Worm (Caenorhabditis elegans) whole organism, late embryonic: ENCODE data around the gene T26A8.4.

Experiments used
- C08G9.2 ChIP-seq: sonication (generic microtip); optimal IDR thresholded peaks from 2 replicates; lab custom pipeline; 2016; ENCODE audit warnings: mild to moderate bottlenecking, missing genetic modification characterization, moderate library complexity, missing compliant biosample characterization
- C38D4.7 ChIP-seq: fragments of 200-800 bp; sonication (Bioruptor generic); optimal IDR thresholded peaks from 2 replicates; lab custom pipeline; 2018; ENCODE audit warnings: mild to moderate bottlenecking, missing genetic modification characterization, moderate library complexity, missing compliant biosample characterization
- F13H6.1 ChIP-seq: sonication (generic microtip); optimal IDR thresholded peaks from 2 replicates; lab custom pipeline; 2016; ENCODE audit warnings: missing genetic modification characterization, missing compliant biosample characterization
- K02D7.2 ChIP-seq: sonication (generic microtip); optimal IDR thresholded peaks from 2 replicates; lab custom pipeline; 2017; ENCODE audit warnings: mild to moderate bottlenecking, missing genetic modification characterization, missing compliant biosample characterization
- ahr-1 ChIP-seq: sonication (generic microtip); optimal IDR thresholded peaks from 2 replicates; lab custom pipeline; 2016; ENCODE audit warnings: missing genetic modification characterization, missing compliant biosample characterization
- ama-1 ChIP-seq: fragments of 150-350 bp; optimal IDR thresholded peaks from 2 replicates; lab custom pipeline; 2014
- ceh-2 ChIP-seq: sonication (generic microtip); optimal IDR thresholded peaks from 2 replicates; lab custom pipeline; 2016; ENCODE audit warnings: missing genotype, missing genetic modification characterization, missing compliant biosample characterization
- ceh-24 ChIP-seq: sonication (generic microtip); optimal IDR thresholded peaks from 2 replicates; lab custom pipeline; 2016; ENCODE audit warnings: mild to moderate bottlenecking, missing genetic modification characterization, missing compliant biosample characterization
- ceh-30 ChIP-seq: fragments of 150-350 bp; optimal IDR thresholded peaks from 2 replicates; lab custom pipeline; 2014; ENCODE audit warnings: missing biosample characterization, missing genetic modification characterization
- ceh-31 ChIP-seq: sonication (generic microtip); optimal IDR thresholded peaks from 2 replicates; lab custom pipeline; 2016; ENCODE audit warnings: missing genetic modification characterization, missing compliant biosample characterization
- dve-1 ChIP-seq: sonication (generic microtip); optimal IDR thresholded peaks from 2 replicates; lab custom pipeline; 2017; ENCODE audit warnings: antibody characterized with exemption, mild to moderate bottlenecking, missing genetic modification characterization, missing compliant biosample characterization
- elt-2 ChIP-seq: sonication (generic microtip); optimal IDR thresholded peaks from 2 replicates; lab custom pipeline; 2016; ENCODE audit warnings: missing genetic modification reagents, missing genetic modification characterization, missing compliant biosample characterization
- elt-4 ChIP-seq: sonication (generic microtip); optimal IDR thresholded peaks from 2 replicates; lab custom pipeline; 2016; ENCODE audit warnings: missing genetic modification characterization, missing compliant biosample characterization
- ets-4 ChIP-seq: sonication (generic microtip); optimal IDR thresholded peaks from 2 replicates; lab custom pipeline; 2016; ENCODE audit warnings: missing genetic modification characterization, missing compliant biosample characterization
- eyg-1 ChIP-seq: sonication (generic microtip); optimal IDR thresholded peaks from 2 replicates; lab custom pipeline; 2016; ENCODE audit warnings: missing genotype, missing genetic modification characterization, missing compliant biosample characterization
- fkh-6 ChIP-seq: sonication (generic microtip); optimal IDR thresholded peaks from 2 replicates; lab custom pipeline; 2016; ENCODE audit warnings: missing genetic modification characterization, missing compliant biosample characterization
- gmeb-2 ChIP-seq: sonication (generic microtip); optimal IDR thresholded peaks from 2 replicates; lab custom pipeline; 2016; ENCODE audit warnings: missing genetic modification characterization, inconsistent platforms, missing compliant biosample characterization
- hlh-15 ChIP-seq: sonication (generic microtip); optimal IDR thresholded peaks from 2 replicates; lab custom pipeline; 2016; ENCODE audit warnings: missing genetic modification characterization, missing compliant biosample characterization
- lim-6 ChIP-seq: sonication (generic microtip); optimal IDR thresholded peaks from 2 replicates; lab custom pipeline; 2016; ENCODE audit warnings: missing genetic modification characterization, missing compliant biosample characterization
- lin-11 ChIP-seq: fragments of 200-800 bp; sonication (Bioruptor generic); optimal IDR thresholded peaks from 2 replicates; lab custom pipeline; 2018; ENCODE audit warnings: mild to moderate bottlenecking, missing genetic modification characterization, missing compliant biosample characterization
- nhr-11 ChIP-seq: fragments of 150-350 bp; optimal IDR thresholded peaks from 2 replicates; lab custom pipeline; 2014; ENCODE audit warnings: missing biosample characterization, missing genetic modification characterization
- nhr-232 ChIP-seq: sonication (generic microtip); optimal IDR thresholded peaks from 2 replicates; lab custom pipeline; 2016; ENCODE audit warnings: missing genetic modification characterization, missing compliant biosample characterization
- npax-4 ChIP-seq: sonication (generic microtip); optimal IDR thresholded peaks from 2 replicates; lab custom pipeline; 2016; ENCODE audit warnings: missing genetic modification characterization, missing compliant biosample characterization
- pat-9 ChIP-seq: fragments of 200-800 bp; sonication (Bioruptor generic); optimal IDR thresholded peaks from 2 replicates; lab custom pipeline; 2018; ENCODE audit warnings: mild to moderate bottlenecking, missing genetic modification characterization, moderate library complexity, missing compliant biosample characterization
- pax-1 ChIP-seq: fragments of 150-350 bp; optimal IDR thresholded peaks from 2 replicates; lab custom pipeline; 2014; ENCODE audit warnings: missing biosample characterization, missing genetic modification characterization
- pha-2 ChIP-seq: sonication (generic microtip); optimal IDR thresholded peaks from 2 replicates; lab custom pipeline; 2017; ENCODE audit warnings: mild to moderate bottlenecking, missing genetic modification characterization, missing compliant biosample characterization
- pqm-1 ChIP-seq: sonication (generic microtip); optimal IDR thresholded peaks from 2 replicates; lab custom pipeline; 2016; ENCODE audit warnings: missing genetic modification characterization, missing compliant biosample characterization
- pros-1 ChIP-seq: fragments of 150-350 bp; optimal IDR thresholded peaks from 2 replicates; lab custom pipeline; 2014; ENCODE audit warnings: missing biosample characterization, missing genetic modification reagents, missing genetic modification characterization
- ref-2 ChIP-seq: sonication (generic microtip); optimal IDR thresholded peaks from 2 replicates; lab custom pipeline; 2016; ENCODE audit warnings: missing genetic modification characterization, missing compliant biosample characterization
- sox-4 ChIP-seq: sonication (generic microtip); optimal IDR thresholded peaks from 2 replicates; lab custom pipeline; 2017; ENCODE audit warnings: mild to moderate bottlenecking, missing genetic modification characterization, inconsistent platforms, missing compliant biosample characterization
- syd-9 ChIP-seq: sonication (generic microtip); optimal IDR thresholded peaks from 2 replicates; lab custom pipeline; 2016; ENCODE audit warnings: mild to moderate bottlenecking, missing genetic modification characterization, moderate library complexity, missing compliant biosample characterization
- tbx-2 ChIP-seq: sonication (generic microtip); optimal IDR thresholded peaks from 2 replicates; lab custom pipeline; 2016; ENCODE audit warnings: missing genetic modification characterization, missing compliant biosample characterization
- tbx-7 ChIP-seq: sonication (generic microtip); optimal IDR thresholded peaks from 2 replicates; lab custom pipeline; 2016; ENCODE audit warnings: missing genotype, missing genetic modification characterization, missing compliant biosample characterization
- ttx-3 ChIP-seq: sonication (generic microtip); optimal IDR thresholded peaks from 2 replicates; lab custom pipeline; 2016; ENCODE audit warnings: missing genetic modification reagents, missing genetic modification characterization, missing compliant biosample characterization
- unc-42 ChIP-seq: sonication (generic microtip); optimal IDR thresholded peaks from 2 replicates; lab custom pipeline; 2016; ENCODE audit warnings: missing genotype, missing genetic modification characterization, missing compliant biosample characterization
- unc-55 ChIP-seq: sonication (generic microtip); optimal IDR thresholded peaks from 2 replicates; lab custom pipeline; 2017; ENCODE audit warnings: missing biosample characterization, missing genetic modification reagents, missing genetic modification characterization
- zip-5 ChIP-seq: sonication (generic microtip); optimal IDR thresholded peaks from 2 replicates; lab custom pipeline; 2016; ENCODE audit warnings: missing genetic modification characterization, missing compliant biosample characterization
- ztf-16 ChIP-seq: sonication (generic microtip); optimal IDR thresholded peaks from 2 replicates; lab custom pipeline; 2017; ENCODE audit warnings: missing genetic modification characterization, missing compliant biosample characterization

The T26A8.4 gene

ce11 chrIV:8481308-8481707 lies 48.6 kb upstream of the T26A8.4 start, which contains the start of gene spp-8:
spp-8 (plus strand) TSS chrIV:8481664.
- TF ChIP-seq elt-2 (tag; lab: Kevin White, UChicago): peak; percentile 50
- TF ChIP-seq lin-11 (tag; lab: Kevin White, UChicago): no peak

ce11 chrIV:8479346-8479745 lies 46.7 kb upstream of the T26A8.4 start, which contains the start of gene hlh-12:
hlh-12 (minus strand) TSS chrIV:8479446.
- no peak for TF ChIP-seq pros-1
- no peak for TF ChIP-seq syd-9 (tag; lab: Kevin White, UChicago)
- TF ChIP-seq gmeb-2: no peak
- no peak for TF ChIP-seq tbx-2 (tag; lab: Kevin White, UChicago)
- TF ChIP-seq ama-1 (lab: Kevin White, UChicago): no peak
- no peak for TF ChIP-seq sox-4 (tag; lab: Kevin White, UChicago)
- no peak for TF ChIP-seq lim-6 (tag; lab: Kevin White, UChicago)
- TF ChIP-seq ref-2 (tag; lab: Kevin White, UChicago): no peak
- TF ChIP-seq ceh-31 (tag; lab: Kevin White, UChicago): no peak
- TF ChIP-seq unc-55 (GFP tag; lab: Kevin White, UChicago): no peak
- no peak for TF ChIP-seq zip-5
- TF ChIP-seq pqm-1: no peak
- no peak for TF ChIP-seq nhr-11 (tag; lab: Kevin White, UChicago)
- no peak for TF ChIP-seq C08G9.2 (tag; lab: Kevin White, UChicago)
- TF ChIP-seq ceh-30 (tag; lab: Kevin White, UChicago): no peak
- no peak for TF ChIP-seq ttx-3 (tag; lab: Kevin White, UChicago)
- no peak for TF ChIP-seq hlh-15
- no peak for TF ChIP-seq ets-4 (tag; lab: Kevin White, UChicago)
- TF ChIP-seq tbx-7: no peak
- no peak for TF ChIP-seq ceh-24
- TF ChIP-seq, all 69 proteins: peak for 0

ce11 chrIV:8478516-8478915 lies 45.8 kb upstream of the T26A8.4 start:
- no peak for TF ChIP-seq fkh-6 (tag; lab: Kevin White, UChicago)
- TF ChIP-seq hlh-15: no peak
- TF ChIP-seq dve-1 (tag; lab: Kevin White, UChicago): no peak
- TF ChIP-seq ahr-1: no peak
- TF ChIP-seq C38D4.7 (GFP tag; lab: Kevin White, UChicago): no peak
- TF ChIP-seq pha-2 (tag; lab: Kevin White, UChicago): no peak
- TF ChIP-seq, all 69 proteins: peak for 0

ce11 chrIV:8476880-8477279 lies 44.2 kb upstream of the T26A8.4 start, which contains the start of gene spp-10:
spp-10 (plus strand) TSS chrIV:8477180.
- TF ChIP-seq sox-4 (tag; lab: Kevin White, UChicago) (no peak), K02D7.2 (no peak), unc-55 (GFP tag; lab: Kevin White, UChicago) (no peak), elt-4 (tag; lab: Kevin White, UChicago) (no peak)

ce11 chrIV:8476166-8476565 lies 43.5 kb upstream of the T26A8.4 start:
- TF ChIP-seq pax-1 (tag; lab: Kevin White, UChicago) (no peak), ceh-24 (no peak), K02D7.2 (no peak), npax-4 (tag; lab: Kevin White, UChicago) (no peak), F13H6.1 (tag; lab: Kevin White, UChicago) (no peak)

- TF ChIP-seq unc-42 (no peak), pqm-1 (no peak), ceh-2 (tag; lab: Kevin White, UChicago) (no peak), nhr-232 (tag; lab: Kevin White, UChicago) (no peak), pax-1 (tag; lab: Kevin White, UChicago) (no peak), eyg-1 (tag; lab: Kevin White, UChicago) (no peak), npax-4 (tag; lab: Kevin White, UChicago) (no peak), hlh-15 (no peak), pat-9 (tag; lab: Kevin White, UChicago) (no peak), ztf-16 (no peak), lin-11 (tag; lab: Kevin White, UChicago) (no peak), ref-2 (tag; lab: Kevin White, UChicago) (no peak)
Measured at ce11 chrIV:8475030-8475679, 42.5 kb upstream of the T26A8.4 start.
